Worm (Caenorhabditis elegans) whole organism, L4 larva: ENCODE measurements around the gene rhy-1.

Experiments used
- F37D6.2 ChIP-seq: sonication (generic microtip); optimal IDR thresholded peaks from 2 replicates; lab custom pipeline; 2016; ENCODE audit warnings: mild to moderate bottlenecking, missing genetic modification characterization, missing compliant biosample characterization
- Y48G9A.11 ChIP-seq: fragments of 200-800 bp; sonication (Bioruptor generic); IDR thresholded peaks from 2 replicates; pipeline ENCODE4 v1.3.6; 2022; ENCODE audit warnings: missing genetic modification reagents, missing genetic modification characterization, missing compliant biosample characterization
- ZK546.5 ChIP-seq, 2 experiments: sonication (generic microtip); optimal IDR thresholded peaks; 2 replicates each; lab custom pipeline; 2017; ENCODE audit warnings: missing biosample characterization in 2 of 2, missing genetic modification characterization in 2 of 2
- aha-1 ChIP-seq: fragments of 150-350 bp; peaks from one replicate; lab custom pipeline; 2014; ENCODE audit warnings: missing biosample characterization, missing genetic modification characterization
- aly-2 ChIP-seq: sonication (generic microtip); optimal IDR thresholded peaks from 2 replicates; lab custom pipeline; 2018; ENCODE audit warnings: missing biosample characterization, missing genetic modification characterization
- ama-1 ChIP-seq: fragments of 150-350 bp; optimal IDR thresholded peaks from 2 replicates; lab custom pipeline; 2014; ENCODE audit warnings: inconsistent platforms, mixed read lengths
- attf-4 ChIP-seq: sonication (generic microtip); optimal IDR thresholded peaks from 3 replicates; lab custom pipeline; 2017; ENCODE audit warnings: missing biosample characterization, missing genetic modification characterization
- ceh-62 ChIP-seq: sonication (generic microtip); optimal IDR thresholded peaks from 2 replicates; lab custom pipeline; 2017; ENCODE audit warnings: missing biosample characterization, missing genetic modification characterization
- ceh-82 ChIP-seq: sonication (generic microtip); optimal IDR thresholded peaks from 2 replicates; lab custom pipeline; 2017; ENCODE audit warnings: missing biosample characterization, missing genetic modification characterization
- daf-16 ChIP-seq, 3 experiments: sonication (generic microtip); optimal IDR thresholded peaks; 2 replicates each; lab custom pipeline; 2016 to 2017; ENCODE audit warnings: missing genetic modification characterization in 3 of 3, missing genetic modification reagents in 3 of 3, mild to moderate bottlenecking in 2 of 3, missing compliant biosample characterization in 2 of 3, missing biosample characterization in 1 of 3, moderate library complexity in 1 of 3
- daf-19 ChIP-seq: fragments of 200-800 bp; sonication (Bioruptor generic); conservative IDR thresholded peaks from 2 replicates; pipeline ENCODE4 v1.3.6; 2022; ENCODE audit warnings: missing genetic modification characterization, missing compliant biosample characterization
- dmd-6 ChIP-seq: fragments of 200-800 bp; sonication (Bioruptor generic); IDR thresholded peaks from 2 replicates; pipeline ENCODE4 v1.3.6; 2022; ENCODE audit warnings: missing genetic modification reagents, missing genetic modification characterization, missing compliant biosample characterization
- dmd-9 ChIP-seq: fragments of 200-800 bp; sonication (Bioruptor generic); IDR thresholded peaks from 2 replicates; pipeline ENCODE4 v1.3.6; 2022; ENCODE audit warnings: missing genetic modification reagents, missing genetic modification characterization, missing compliant biosample characterization
- duxl-1 ChIP-seq: sonication (generic microtip); optimal IDR thresholded peaks from 2 replicates; lab custom pipeline; 2016; ENCODE audit warnings: mild to moderate bottlenecking, missing genetic modification characterization, moderate library complexity, missing compliant biosample characterization; ENCODE audit not compliant: poor library complexity
- dve-1 ChIP-seq: sonication (generic microtip); optimal IDR thresholded peaks from 2 replicates; lab custom pipeline; 2017; ENCODE audit warnings: antibody characterized with exemption, mild to moderate bottlenecking, missing genetic modification characterization, missing compliant biosample characterization; ENCODE audit not compliant: insufficient read depth
- egl-27 ChIP-seq: sonication (generic microtip); optimal IDR thresholded peaks from 3 replicates; lab custom pipeline; 2017; ENCODE audit warnings: missing biosample characterization, missing genetic modification reagents, missing genetic modification characterization
- fkh-10 ChIP-seq: fragments of 150-350 bp; optimal IDR thresholded peaks from 2 replicates; lab custom pipeline; 2014; ENCODE audit warnings: missing biosample characterization, missing genetic modification reagents, missing genetic modification characterization
- hlh-11 ChIP-seq: fragments of 200-800 bp; sonication (Bioruptor generic); optimal IDR thresholded peaks from 2 replicates; lab custom pipeline; 2018; ENCODE audit warnings: mild to moderate bottlenecking, missing genetic modification characterization, missing compliant biosample characterization
- hlh-30 ChIP-seq: sonication (generic microtip); optimal IDR thresholded peaks from 2 replicates; lab custom pipeline; 2017; ENCODE audit warnings: antibody characterized with exemption, mild to moderate bottlenecking, missing genetic modification characterization, missing compliant biosample characterization; ENCODE audit not compliant: insufficient read depth
- jun-1 ChIP-seq: fragments of 150-350 bp; optimal IDR thresholded peaks from 2 replicates; lab custom pipeline; 2014; ENCODE audit warnings: missing biosample characterization, missing genetic modification reagents, missing genetic modification characterization
- lin-1 ChIP-seq: fragments of 200-800 bp; sonication (Bioruptor generic); IDR thresholded peaks from 2 replicates; pipeline ENCODE4 v1.3.6; 2022; ENCODE audit warnings: missing genetic modification reagents, missing genetic modification characterization, missing compliant biosample characterization
- lin-39 ChIP-seq: fragments of 150-350 bp; optimal IDR thresholded peaks from 2 replicates; lab custom pipeline; 2014; ENCODE audit warnings: missing biosample characterization, missing genetic modification reagents, missing genetic modification characterization
- lir-3 ChIP-seq: sonication (generic microtip); optimal IDR thresholded peaks from 2 replicates; lab custom pipeline; 2016; ENCODE audit warnings: mild to moderate bottlenecking, missing genetic modification characterization, missing compliant biosample characterization
- mdt-29 ChIP-seq: fragments of 200-800 bp; sonication (Bioruptor generic); IDR thresholded peaks from 2 replicates; pipeline ENCODE4 v1.3.6; 2022; ENCODE audit warnings: missing genetic modification reagents, missing genetic modification characterization, missing compliant biosample characterization
- mep-1 ChIP-seq: fragments of 150-350 bp; sonication (generic microtip); optimal IDR thresholded peaks from 3 replicates; lab custom pipeline; 2014; ENCODE audit warnings: missing biosample characterization, missing genetic modification characterization
- mes-2 ChIP-seq: sonication (generic microtip); optimal IDR thresholded peaks from 2 replicates; lab custom pipeline; 2016; ENCODE audit warnings: missing genotype, mild to moderate bottlenecking, missing genetic modification characterization, missing compliant biosample characterization; ENCODE audit not compliant: poor library complexity, severe bottlenecking
- mxl-2 ChIP-seq: fragments of 200-800 bp; sonication (Bioruptor generic); conservative IDR thresholded peaks from 2 replicates; pipeline ENCODE4 v1.3.6; 2022; ENCODE audit warnings: missing genetic modification reagents, missing genetic modification characterization, missing compliant biosample characterization
- mxl-3 ChIP-seq: fragments of 200-800 bp; sonication (Bioruptor generic); optimal IDR thresholded peaks from 2 replicates; lab custom pipeline; 2018; ENCODE audit warnings: mild to moderate bottlenecking, missing genetic modification characterization, missing compliant biosample characterization
- nhr-102 ChIP-seq: sonication (generic microtip); optimal IDR thresholded peaks from 2 replicates; lab custom pipeline; 2016; ENCODE audit warnings: mild to moderate bottlenecking, missing genetic modification characterization, moderate library complexity, missing compliant biosample characterization
- nhr-237 ChIP-seq: sonication (generic microtip); optimal IDR thresholded peaks from 2 replicates; lab custom pipeline; 2017; ENCODE audit warnings: missing biosample characterization, missing genetic modification characterization
- nhr-25 ChIP-seq: sonication (generic microtip); optimal IDR thresholded peaks from 2 replicates; lab custom pipeline; 2017; ENCODE audit warnings: missing genetic modification characterization, mild to moderate bottlenecking, missing compliant biosample characterization, antibody characterized with exemption, moderate library complexity, borderline replicate concordance; ENCODE audit not compliant: insufficient read depth
- nhr-28 ChIP-seq: fragments of 150-350 bp; optimal IDR thresholded peaks from 2 replicates; lab custom pipeline; 2014; ENCODE audit warnings: missing biosample characterization, missing genetic modification characterization
- nhr-48 ChIP-seq: sonication (generic microtip); optimal IDR thresholded peaks from 2 replicates; lab custom pipeline; 2016; ENCODE audit warnings: mild to moderate bottlenecking, missing genetic modification characterization, missing compliant biosample characterization
- nhr-76 ChIP-seq: fragments of 150-350 bp; optimal IDR thresholded peaks from 2 replicates; lab custom pipeline; 2014; ENCODE audit warnings: missing biosample characterization, missing genetic modification characterization
- nhr-77 ChIP-seq: fragments of 150-350 bp; optimal IDR thresholded peaks from 2 replicates; lab custom pipeline; 2014; ENCODE audit warnings: missing biosample characterization, missing genetic modification characterization
- php-3 ChIP-seq: fragments of 200-800 bp; sonication (Bioruptor generic); IDR thresholded peaks from 2 replicates; pipeline ENCODE4 v1.3.6; 2022; ENCODE audit warnings: missing genetic modification reagents, missing genetic modification characterization, missing compliant biosample characterization
- pqm-1 ChIP-seq: sonication (generic microtip); optimal IDR thresholded peaks from 2 replicates; lab custom pipeline; 2017; ENCODE audit warnings: missing biosample characterization, missing genetic modification characterization
- snpc-1.2 ChIP-seq: fragments of 200-800 bp; sonication (Bioruptor generic); IDR thresholded peaks from 2 replicates; pipeline ENCODE4 v1.3.6; 2022; ENCODE audit warnings: missing genetic modification reagents, missing genetic modification characterization, missing compliant biosample characterization
- snpc-4 ChIP-seq: fragments of 150-350 bp; optimal IDR thresholded peaks from 2 replicates; lab custom pipeline; 2014; ENCODE audit warnings: missing biosample characterization, missing genetic modification characterization
- spr-3 ChIP-seq: fragments of 200-800 bp; sonication (Bioruptor generic); optimal IDR thresholded peaks from 2 replicates; lab custom pipeline; 2018; ENCODE audit warnings: mild to moderate bottlenecking, missing genetic modification characterization, missing compliant biosample characterization
- unc-130 ChIP-seq: sonication (generic microtip); optimal IDR thresholded peaks from 2 replicates; lab custom pipeline; 2016; ENCODE audit warnings: missing genetic modification reagents, missing genetic modification characterization, missing compliant biosample characterization
- unc-39 ChIP-seq: sonication (generic microtip); optimal IDR thresholded peaks from 2 replicates; lab custom pipeline; 2017; ENCODE audit warnings: missing biosample characterization, missing genetic modification characterization
- unc-62 ChIP-seq, 3 experiments: fragments of 150-350 bp in 1 of 3; sonication (generic microtip); optimal IDR thresholded peaks in 2 of 3; peaks in 1 of 3; 1 replicate in 1 of 3; 2 replicates in 2 of 3; lab custom pipeline; 2014 to 2017; ENCODE audit warnings: missing biosample characterization in 3 of 3, missing genetic modification characterization in 3 of 3, missing genetic modification reagents in 3 of 3, missing genotype in 1 of 3
- vab-7 ChIP-seq: fragments of 200-800 bp; sonication (Bioruptor generic); IDR thresholded peaks from 2 replicates; pipeline ENCODE4 v1.3.6; 2022; ENCODE audit warnings: missing genetic modification reagents, missing genetic modification characterization, missing compliant biosample characterization
- zip-2 ChIP-seq: fragments of 150-350 bp; optimal IDR thresholded peaks from 2 replicates; lab custom pipeline; 2014; ENCODE audit warnings: missing biosample characterization, missing genetic modification characterization
- ztf-11 ChIP-seq: fragments of 150-350 bp; optimal IDR thresholded peaks from 2 replicates; lab custom pipeline; 2014; ENCODE audit warnings: missing biosample characterization, missing genetic modification characterization
- ztf-7 ChIP-seq: fragments of 150-350 bp; optimal IDR thresholded peaks from 2 replicates; lab custom pipeline; 2014; ENCODE audit warnings: missing biosample characterization, missing genetic modification characterization

rhy-1 gene

ce11 chrII:9161023-9161422, at the start of gene rhy-1:
TSS of gene rhy-1 (plus strand) at chrII:9161379.
- TF ChIP-seq nhr-102 (tag; lab: Kevin White, UChicago), result no peak
- TF ChIP-seq unc-62 (GFP tag; optimal IDR thresholded peaks at IDR 0.05 in 1 of 2; lab: Kevin White, UChicago), result no peak
- no peak for TF ChIP-seq unc-62 (tag; optimal IDR thresholded peaks at IDR 0.05; lab: Kevin White, UChicago)
- no peak for TF ChIP-seq egl-27
- peak; percentile 42 for TF ChIP-seq dmd-6
- no peak for TF ChIP-seq daf-16 (GFP tag; optimal IDR thresholded peaks at IDR 0.05; lab: Kevin White, UChicago)
- no peak for TF ChIP-seq daf-16 (tag; optimal IDR thresholded peaks at IDR 0.05; lab: Kevin White, UChicago)
- TF ChIP-seq zip-2 (tag; lab: Kevin White, UChicago), result no peak
- TF ChIP-seq mdt-29 (GFP tag; lab: Robert Waterston, UW), result no peak
- no peak for TF ChIP-seq pqm-1 (tag; lab: Kevin White, UChicago)
- TF ChIP-seq unc-130 (GFP tag; lab: Kevin White, UChicago), result no peak
- peak; percentile 84 for TF ChIP-seq aha-1 (tag; lab: Kevin White, UChicago)
- TF ChIP-seq nhr-48, result peak; percentile 15
- no peak for TF ChIP-seq nhr-28 (tag; lab: Kevin White, UChicago)
- no peak for TF ChIP-seq ceh-82 (tag; lab: Kevin White, UChicago)
- no peak for TF ChIP-seq spr-3 (GFP tag; lab: Kevin White, UChicago)
- TF ChIP-seq, all 104 proteins: peak for 3

ce11 chrII:9111471-9112016, 49.6 kb upstream of the rhy-1 start:
- TF ChIP-seq dmd-6 (peak; percentile 52; the same call in 1 of the 2 replicates), snpc-4 (no peak), ama-1 (lab: Kevin White, UChicago) (no peak), Y48G9A.11 (GFP tag; lab: Robert Waterston, UW) (no peak), nhr-28 (tag; lab: Kevin White, UChicago) (peak; percentile 89), duxl-1 (no peak), ztf-11 (tag; lab: Kevin White, UChicago) (no peak), nhr-48 (no peak), snpc-1.2 (GFP tag; lab: Robert Waterston, UW) (no peak), hlh-11 (tag; lab: Kevin White, UChicago) (peak; percentile 58), unc-39 (no peak), lin-39 (tag; lab: Kevin White, UChicago) (no peak), mep-1 (tag; lab: Kevin White, UChicago) (peak; percentile 14), pqm-1 (tag; lab: Kevin White, UChicago) (peak; percentile 84), aly-2 (no peak), hlh-30 (tag; lab: Kevin White, UChicago) (no peak), daf-19 (GFP tag; lab: Robert Waterston, UW) (no peak), jun-1 (tag; lab: Kevin White, UChicago) (no peak), nhr-25 (tag; lab: Kevin White, UChicago) (no peak), nhr-76 (tag; lab: Kevin White, UChicago) (no peak), nhr-77 (tag; lab: Kevin White, UChicago) (peak; percentile 3), fkh-10 (no peak), ztf-7 (tag; lab: Kevin White, UChicago) (no peak), lin-1 (GFP tag; lab: Robert Waterston, UW) (peak; percentile 26; the same call in 1 of the 2 replicates), php-3 (no peak), dve-1 (tag; lab: Kevin White, UChicago) (no peak), dmd-9 (GFP tag; lab: Robert Waterston, UW) (no peak), attf-4 (tag; lab: Kevin White, UChicago) (no peak), lir-3 (tag; lab: Kevin White, UChicago) (no peak), mxl-2 (GFP tag; lab: Robert Waterston, UW) (no peak), nhr-102 (tag; lab: Kevin White, UChicago) (no peak), F37D6.2 (no peak), daf-16 (GFP tag; optimal IDR thresholded peaks at IDR 0.05; lab: Kevin White, UChicago) (no peak), daf-16 (tag; optimal IDR thresholded peaks at IDR 0.05; lab: Kevin White, UChicago) (peak; percentile 34), ceh-62 (tag; lab: Kevin White, UChicago) (no peak), ZK546.5 (tag; optimal IDR thresholded peaks at IDR 0.05; lab: Kevin White, UChicago) (no peak), vab-7 (GFP tag; lab: Robert Waterston, UW) (no peak), mxl-3 (GFP tag; lab: Kevin White, UChicago) (peak; percentile 13), unc-62 (GFP tag; optimal IDR thresholded peaks at IDR 0.05 in 1 of 2; lab: Kevin White, UChicago) (peak in 1 of 2 experiments; percentile 91), unc-62 (tag; optimal IDR thresholded peaks at IDR 0.05; lab: Kevin White, UChicago) (no peak), nhr-237 (tag; lab: Kevin White, UChicago) (no peak), mes-2 (no peak)
